Worm (Caenorhabditis elegans): ENCODE results near the gene srd-45.

DNA sequence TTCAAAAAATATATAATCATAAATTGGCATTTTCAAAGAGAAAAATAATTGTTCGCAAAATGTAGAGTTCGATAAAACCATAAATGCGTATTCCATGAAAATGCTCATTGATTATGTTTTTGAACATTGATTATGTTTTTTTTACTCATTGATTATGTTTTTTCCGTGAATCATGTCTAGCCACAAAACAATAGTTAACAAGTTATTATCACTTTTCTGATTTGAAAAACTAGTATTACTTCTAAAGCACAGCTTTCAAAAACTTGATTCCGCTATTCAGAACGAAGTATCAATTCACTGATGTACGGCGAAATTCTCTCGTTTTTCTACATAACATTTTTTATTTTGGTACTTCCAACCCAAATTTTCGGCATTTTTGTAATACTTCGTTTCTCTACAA lies 7.0 kb downstream of the srd-45 start, which contains the start of gene srd-48:
- TF ChIP-seq dao-5 (tag; optimal IDR thresholded peaks at IDR 0.05) (no peak), W03F9.2 (tag; optimal IDR thresholded peaks at IDR 0.05) (no peak)

Data from whole organism, L4/young adult.